Worm (Caenorhabditis elegans): Measurements from ENCODE around the gene str-169.

- TF ChIP-seq nhr-6 (tag; optimal IDR thresholded peaks at IDR 0.05) (no peak), skn-1 (tag; optimal IDR thresholded peaks at IDR 0.05) (no peak), egl-27 (tag; optimal IDR thresholded peaks at IDR 0.05) (no peak), crh-2 (tag; optimal IDR thresholded peaks at IDR 0.05) (no peak), ceh-82 (tag; optimal IDR thresholded peaks at IDR 0.05) (no peak), ama-1 (optimal IDR thresholded peaks at IDR 0.05) (no peak), lin-39 (tag; optimal IDR thresholded peaks at IDR 0.05) (no peak), elt-3 (tag; optimal IDR thresholded peaks at IDR 0.05) (no peak), unc-62 (GFP tag; optimal IDR thresholded peaks at IDR 0.05) (no peak), sma-3 (GFP tag; optimal IDR thresholded peaks at IDR 0.05) (no peak), lsy-2 (tag; optimal IDR thresholded peaks at IDR 0.05) (no peak), nhr-11 (tag; optimal IDR thresholded peaks at IDR 0.05) (no peak)
Observed at ce11 chrIV:4983746-4984145, 37.9 kb downstream of the str-169 start, which contains the start of gene clec-176.

Data from whole organism, L2 larva.